Fruit fly (Drosophila melanogaster) whole organism, embryonic: ENCODE data around the gene Cyp303a1.

Source experiments
- ATbp ChIP-seq: fragments of 200-800 bp; sonication (Bioruptor generic); optimal IDR thresholded peaks from 2 replicates; lab custom pipeline; 2017; ENCODE audit warnings: missing biosample characterization, mild to moderate bottlenecking, missing genetic modification characterization, missing genetic modification reagents
- Adf1 ChIP-seq: fragments of 200-800 bp; sonication (Bioruptor generic); IDR thresholded peaks from 2 replicates; pipeline ENCODE4 v1.3.6; 2022; ENCODE audit warnings: missing biosample characterization, missing genetic modification characterization
- Blimp-1 ChIP-seq: fragments of 200-800 bp; sonication (Bioruptor generic); optimal IDR thresholded peaks from 3 replicates; lab custom pipeline; 2018; ENCODE audit warnings: missing biosample characterization, missing genetic modification characterization, mild to moderate bottlenecking, moderate library complexity, missing genetic modification reagents
- Bteb2 ChIP-seq: fragments of 200-800 bp; sonication (Bioruptor generic); optimal IDR thresholded peaks from 2 replicates; lab custom pipeline; 2016; ENCODE audit warnings: missing biosample characterization, missing genetic modification characterization
- C15 ChIP-seq: fragments of 200-800 bp; sonication (Bioruptor generic); IDR thresholded peaks from 3 replicates; pipeline ENCODE4 v1.3.6; 2022; ENCODE audit warnings: missing biosample characterization, missing genetic modification characterization
- CG10267 ChIP-seq: fragments of 200-800 bp; sonication (Bioruptor generic); optimal IDR thresholded peaks from 2 replicates; lab custom pipeline; 2018; ENCODE audit warnings: missing biosample characterization, mild to moderate bottlenecking, missing genetic modification characterization, moderate library complexity
- CG10959 ChIP-seq: fragments of 200-800 bp; sonication (Bioruptor generic); IDR thresholded peaks from 2 replicates; pipeline ENCODE4 v1.3.6; 2022; ENCODE audit warnings: missing biosample characterization, missing genetic modification characterization
- CG11696 ChIP-seq: fragments of 200-800 bp; sonication (Bioruptor generic); IDR thresholded peaks from 2 replicates; pipeline ENCODE4 v1.3.6; 2022; ENCODE audit warnings: missing biosample characterization, missing genetic modification characterization
- CG12219 ChIP-seq: fragments of 200-800 bp; sonication (Bioruptor generic); optimal IDR thresholded peaks from 3 replicates; lab custom pipeline; 2018; ENCODE audit warnings: missing biosample characterization, mild to moderate bottlenecking, missing genetic modification characterization
- CG13775 ChIP-seq: fragments of 200-800 bp; sonication (Bioruptor generic); optimal IDR thresholded peaks from 3 replicates; lab custom pipeline; 2017; ENCODE audit warnings: missing biosample characterization, mild to moderate bottlenecking, missing genetic modification characterization
- CG14860 ChIP-seq: fragments of 200-800 bp; sonication (Bioruptor generic); IDR thresholded peaks from 3 replicates; pipeline ENCODE4 v1.3.6; 2022; ENCODE audit warnings: missing biosample characterization, missing genetic modification characterization; ENCODE audit not compliant: partially characterized antibody
- CG1529 ChIP-seq: fragments of 200-800 bp; sonication (Bioruptor generic); optimal IDR thresholded peaks from 3 replicates; lab custom pipeline; 2018; ENCODE audit warnings: missing biosample characterization, missing genetic modification characterization
- CG16779 ChIP-seq: fragments of 200-800 bp; sonication (Bioruptor generic); IDR thresholded peaks from 2 replicates; pipeline ENCODE4 v1.3.6; 2022; ENCODE audit warnings: missing biosample characterization, missing genetic modification characterization
- CG17385 ChIP-seq: fragments of 200-800 bp; sonication (Bioruptor generic); optimal IDR thresholded peaks from 3 replicates; lab custom pipeline; 2018; ENCODE audit warnings: missing biosample characterization, mild to moderate bottlenecking, missing genetic modification characterization
- CG2202 ChIP-seq: fragments of 200-800 bp; sonication (Bioruptor generic); optimal IDR thresholded peaks from 2 replicates; lab custom pipeline; 2018; ENCODE audit warnings: missing biosample characterization, mild to moderate bottlenecking, missing genetic modification characterization
- CG30431 ChIP-seq: fragments of 200-800 bp; sonication (Bioruptor generic); optimal IDR thresholded peaks from 2 replicates; lab custom pipeline; 2017; ENCODE audit warnings: missing biosample characterization, missing genetic modification characterization
- CG6272 ChIP-seq: fragments of 200-800 bp; sonication (Bioruptor generic); IDR thresholded peaks from 2 replicates; pipeline ENCODE4 v1.3.6; 2022; ENCODE audit warnings: missing biosample characterization, missing genetic modification characterization
- CG7839 ChIP-seq: fragments of 200-800 bp; sonication (Bioruptor generic); optimal IDR thresholded peaks from 3 replicates; lab custom pipeline; 2018; ENCODE audit warnings: missing biosample characterization, mild to moderate bottlenecking, missing genetic modification characterization, moderate library complexity
- CG7987 ChIP-seq: fragments of 200-800 bp; sonication (Bioruptor generic); optimal IDR thresholded peaks from 2 replicates; lab custom pipeline; 2018; ENCODE audit warnings: missing biosample characterization, mild to moderate bottlenecking, missing genetic modification characterization, moderate library complexity
- CkIIα-i1 ChIP-seq: fragments of 200-800 bp; sonication (Bioruptor generic); IDR thresholded peaks from 2 replicates; pipeline ENCODE4 v1.3.6; 2022; ENCODE audit warnings: missing biosample characterization, missing genetic modification characterization
- Dek ChIP-seq: fragments of 200-800 bp; sonication (Bioruptor generic); optimal IDR thresholded peaks from 3 replicates; lab custom pipeline; 2019; ENCODE audit warnings: missing biosample characterization, mild to moderate bottlenecking, missing genetic modification characterization, moderate library complexity
- HLH3B ChIP-seq: fragments of 200-800 bp; sonication (Bioruptor generic); IDR thresholded peaks from 2 replicates; pipeline ENCODE4 v1.3.6; 2022; ENCODE audit warnings: missing biosample characterization, missing genetic modification characterization
- Med ChIP-seq: fragments of 200-800 bp; sonication (Bioruptor generic); peaks from one replicate; lab custom pipeline; 2016; ENCODE audit warnings: missing biosample characterization, missing genetic modification characterization, mild to moderate bottlenecking, inconsistent platforms, moderate library complexity
- Meics ChIP-seq: fragments of 200-800 bp; sonication (Bioruptor generic); optimal IDR thresholded peaks from 2 replicates; lab custom pipeline; 2017; ENCODE audit warnings: missing biosample characterization, mild to moderate bottlenecking, missing genetic modification characterization
- Neu2 ChIP-seq: fragments of 200-800 bp; sonication (Bioruptor generic); optimal IDR thresholded peaks from 3 replicates; lab custom pipeline; 2016; ENCODE audit warnings: missing biosample characterization, missing genetic modification characterization, borderline replicate concordance
- Nf-YA ChIP-seq: fragments of 200-800 bp; sonication (Bioruptor generic); IDR thresholded peaks from 2 replicates; pipeline ENCODE4 v1.3.6; 2022; ENCODE audit warnings: missing biosample characterization, missing genetic modification characterization
- Scr ChIP-seq: fragments of 200-800 bp; sonication (Bioruptor generic); IDR thresholded peaks from 2 replicates; pipeline ENCODE4 v1.3.6; 2022; ENCODE audit warnings: missing biosample characterization, missing genetic modification characterization; ENCODE audit not compliant: partially characterized antibody
- Six4 ChIP-seq: fragments of 200-800 bp; sonication (Bioruptor generic); optimal IDR thresholded peaks from 2 replicates; lab custom pipeline; 2016; ENCODE audit warnings: missing biosample characterization, missing genetic modification characterization
- bowl ChIP-seq: fragments of 200-800 bp; sonication (Bioruptor generic); IDR thresholded peaks from 2 replicates; pipeline ENCODE4 v1.3.6; 2022; ENCODE audit warnings: missing biosample characterization, missing genetic modification characterization
- btn ChIP-seq: fragments of 200-800 bp; sonication (Bioruptor generic); optimal IDR thresholded peaks from 2 replicates; lab custom pipeline; 2016; ENCODE audit warnings: missing biosample characterization, missing genetic modification characterization
- chinmo ChIP-seq: fragments of 200-800 bp; sonication (Bioruptor generic); IDR thresholded peaks from 4 replicates; pipeline ENCODE4 v1.3.6; 2022; ENCODE audit warnings: missing biosample characterization, missing genetic modification characterization; ENCODE audit not compliant: partially characterized antibody
- chm ChIP-seq: fragments of 200-800 bp; sonication (Bioruptor generic); IDR thresholded peaks from 2 replicates; pipeline ENCODE4 v1.3.6; 2022; ENCODE audit warnings: missing biosample characterization, missing genetic modification characterization
- corto ChIP-seq: fragments of 200-800 bp; sonication (Bioruptor generic); optimal IDR thresholded peaks from 2 replicates; lab custom pipeline; 2016; ENCODE audit warnings: missing biosample characterization, mild to moderate bottlenecking, missing genetic modification characterization, moderate library complexity
- dati ChIP-seq: fragments of 200-800 bp; sonication (Bioruptor generic); IDR thresholded peaks from 2 replicates; pipeline ENCODE4 v1.3.6; 2022; ENCODE audit warnings: missing biosample characterization, missing genetic modification characterization
- en ChIP-seq: fragments of 200-800 bp; sonication (Bioruptor generic); optimal IDR thresholded peaks from 2 replicates; lab custom pipeline; 2016; ENCODE audit warnings: missing biosample characterization, missing genetic modification characterization
- hbn ChIP-seq: fragments of 200-800 bp; sonication (Bioruptor generic); IDR thresholded peaks from 2 replicates; pipeline ENCODE4 v1.3.6; 2022; ENCODE audit warnings: missing biosample characterization, missing genetic modification characterization; ENCODE audit not compliant: partially characterized antibody
- kah ChIP-seq: fragments of 200-800 bp; sonication (Bioruptor generic); optimal IDR thresholded peaks from 2 replicates; lab custom pipeline; 2018; ENCODE audit warnings: missing biosample characterization, mild to moderate bottlenecking, missing genetic modification characterization
- klu ChIP-seq: fragments of 200-800 bp; sonication (Bioruptor generic); IDR thresholded peaks from 2 replicates; pipeline ENCODE4 v1.3.6; 2022; ENCODE audit warnings: missing biosample characterization, missing genetic modification characterization
- nom ChIP-seq: fragments of 200-800 bp; sonication (Bioruptor generic); optimal IDR thresholded peaks from 2 replicates; lab custom pipeline; 2017; ENCODE audit warnings: missing biosample characterization, missing genetic modification characterization, mild to moderate bottlenecking, moderate library complexity, missing genetic modification reagents
- pho ChIP-seq: fragments of 200-800 bp; sonication (Bioruptor generic); optimal IDR thresholded peaks from 2 replicates; lab custom pipeline; 2016; ENCODE audit warnings: missing biosample characterization, missing genetic modification characterization
- pnt ChIP-seq: fragments of 200-800 bp; sonication (Bioruptor generic); optimal IDR thresholded peaks from 3 replicates; lab custom pipeline; 2016; ENCODE audit warnings: missing biosample characterization, missing genetic modification characterization
- row ChIP-seq: fragments of 200-800 bp; sonication (Bioruptor generic); IDR thresholded peaks from 3 replicates; pipeline ENCODE4 v1.3.6; 2022; ENCODE audit warnings: missing biosample characterization, missing genetic modification characterization
- salm ChIP-seq: fragments of 200-800 bp; sonication (Bioruptor generic); optimal IDR thresholded peaks from 2 replicates; lab custom pipeline; 2018; ENCODE audit warnings: missing biosample characterization, mild to moderate bottlenecking, missing genetic modification characterization
- sc ChIP-seq, 3 experiments: fragments of >200 bp in 2 of 3; fragments of 200-800 bp in 1 of 3; sonication (Bioruptor generic) in 1 of 3; optimal IDR thresholded peaks; 2 replicates in 2 of 3; 3 replicates in 1 of 3; lab custom pipeline; 2017; ENCODE audit warnings: mild to moderate bottlenecking in 1 of 3, missing biosample characterization in 1 of 3, missing genetic modification characterization in 1 of 3, missing genetic modification reagents in 1 of 3
- seq ChIP-seq: fragments of 200-800 bp; sonication (Bioruptor generic); IDR thresholded peaks from 2 replicates; pipeline ENCODE4 v1.3.6; 2022; ENCODE audit warnings: missing biosample characterization, missing genetic modification characterization
- slou ChIP-seq: fragments of 200-800 bp; sonication (Bioruptor generic); optimal IDR thresholded peaks from 3 replicates; lab custom pipeline; 2016; ENCODE audit warnings: missing biosample characterization, missing genetic modification characterization
- sr ChIP-seq: fragments of 200-800 bp; sonication (Bioruptor generic); IDR thresholded peaks from 3 replicates; pipeline ENCODE4 v1.3.6; 2022; ENCODE audit warnings: missing biosample characterization, missing genetic modification characterization
- stc ChIP-seq: fragments of 200-800 bp; sonication (Bioruptor generic); IDR thresholded peaks from 2 replicates; pipeline ENCODE4 v1.3.6; 2022; ENCODE audit warnings: missing biosample characterization, missing genetic modification characterization
- tup ChIP-seq: fragments of 200-800 bp; sonication (Bioruptor generic); optimal IDR thresholded peaks from 2 replicates; lab custom pipeline; 2016; ENCODE audit warnings: missing biosample characterization, mild to moderate bottlenecking, missing genetic modification characterization, moderate library complexity
- vvl ChIP-seq: fragments of 200-800 bp; sonication (Bioruptor generic); IDR thresholded peaks from 2 replicates; pipeline ENCODE4 v1.3.6; 2022; ENCODE audit warnings: missing biosample characterization, missing genetic modification characterization

Cyp303a1 gene

dm6 chr2L:16324833-16325232 is 30.9 kb downstream of the Cyp303a1 start (continued):
- TF ChIP-seq row (GFP tag; lab: Robert Waterston, UW) (peak; percentile 11; the same call in 1 of the 3 replicates), Neu2 (no peak), klu (GFP tag; lab: Robert Waterston, UW) (no peak), CG16779 (no peak), C15 (no peak), sc (optimal IDR thresholded peaks at IDR 0.05; lab: Kevin White, UChicago) (no peak), sc (GFP tag; optimal IDR thresholded peaks at IDR 0.05; lab: Kevin White, UChicago) (no peak), CG10267 (tag; lab: Kevin White, UChicago) (peak; percentile 83), vvl (GFP tag; lab: Robert Waterston, UW) (peak; percentile 24; the same call in 1 of the 2 replicates), CG7987 (GFP tag; lab: Kevin White, UChicago) (peak; percentile 16), kah (GFP tag; lab: Kevin White, UChicago) (peak; percentile 98), Dek (no peak), ATbp (GFP tag; lab: Kevin White, UChicago) (peak; percentile 5), Meics (GFP tag; lab: Kevin White, UChicago) (no peak), bowl (GFP tag; lab: Robert Waterston, UW) (no peak), CG12219 (GFP tag; lab: Kevin White, UChicago) (no peak), tup (GFP tag; lab: Kevin White, UChicago) (peak; percentile 4), stc (GFP tag; lab: Robert Waterston, UW) (no peak), CkIIα-i1 (no peak), CG7839 (no peak), Nf-YA (GFP tag; lab: Robert Waterston, UW) (no peak), slou (no peak), Bteb2 (GFP tag; lab: Kevin White, UChicago) (no peak), CG1529 (GFP tag; lab: Kevin White, UChicago) (no peak), Adf1 (GFP tag; lab: Robert Waterston, UW) (peak; percentile 53), Med (GFP tag; lab: Kevin White, UChicago) (peak; percentile 46), CG30431 (GFP tag; lab: Kevin White, UChicago) (no peak), dati (GFP tag; lab: Robert Waterston, UW) (no peak), en (GFP tag; lab: Kevin White, UChicago) (no peak), chinmo (GFP tag; lab: Robert Waterston, UW) (peak; percentile 65; the same call in 3 of the 4 replicates), CG10959 (GFP tag; lab: Robert Waterston, UW) (no peak), HLH3B (GFP tag; lab: Robert Waterston, UW) (peak; percentile 7; the same call in 1 of the 2 replicates), corto (peak; percentile 62), nom (GFP tag; lab: Kevin White, UChicago) (peak; percentile 73), btn (GFP tag; lab: Kevin White, UChicago) (no peak), pho (GFP tag; lab: Kevin White, UChicago) (no peak), CG2202 (tag; lab: Kevin White, UChicago) (no peak), pnt (GFP tag; lab: Kevin White, UChicago) (no peak), Scr (GFP tag; lab: Robert Waterston, UW) (no peak), Six4 (no peak), Blimp-1 (GFP tag; lab: Kevin White, UChicago) (peak; percentile 10), salm (tag; lab: Kevin White, UChicago) (no peak), CG6272 (GFP tag; lab: Robert Waterston, UW) (no peak), seq (GFP tag; lab: Robert Waterston, UW) (peak; percentile 29; the same call in 1 of the 2 replicates), CG14860 (GFP tag; lab: Robert Waterston, UW) (no peak), CG11696 (GFP tag; lab: Robert Waterston, UW) (0 out of 2 replicates have a peak, but pooled peaks have one; percentile 28), sr (GFP tag; lab: Robert Waterston, UW) (0 out of 3 replicates have a peak, but pooled peaks have one; percentile 8), CG13775 (GFP tag; lab: Kevin White, UChicago) (no peak), chm (GFP tag; lab: Robert Waterston, UW) (peak; percentile 43; the same call in 1 of the 2 replicates), CG17385 (GFP tag; lab: Kevin White, UChicago) (no peak), hbn (no peak)
